Worm (Caenorhabditis elegans): Measurements from ENCODE around the gene C18H7.6.
A peak's percentile ranks its signal among the peaks of the same experiment; 100 is the strongest.

C18H7.6 gene

DNA sequence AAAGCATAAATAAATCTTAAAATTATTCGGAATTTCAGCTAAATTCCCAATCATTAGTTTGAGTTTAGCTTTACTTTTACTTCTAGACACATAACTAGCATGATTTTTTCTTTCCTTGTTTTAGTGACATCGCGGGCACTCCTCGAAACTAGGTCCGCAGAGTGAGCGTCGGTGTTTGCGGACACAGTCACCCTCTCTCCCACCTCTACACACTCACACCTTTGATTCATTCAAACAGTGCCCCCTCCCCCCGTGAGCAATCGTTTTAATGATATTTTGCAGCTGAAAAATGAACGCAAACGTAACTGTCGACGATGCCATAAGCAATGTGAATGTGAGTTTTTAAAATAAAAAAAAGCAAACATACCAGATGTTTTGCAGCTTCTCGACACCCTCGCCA is 19.8 kb downstream of the C18H7.6 start, which contains the start of gene gex-2:
gex-2 (plus strand) TSS at position 283 of the 400 bp plus-strand sequence.
- TF ChIP-seq ceh-63 (GFP tag; optimal IDR thresholded peaks at IDR 0.05) (no peak), lin-35 (GFP tag; optimal IDR thresholded peaks at IDR 0.05) (peak; percentile 51 to 59), mep-1 (tag; optimal IDR thresholded peaks at IDR 0.05) (peak; percentile 34), alr-1 (tag; optimal IDR thresholded peaks at IDR 0.05; ENCODE audit: borderline replicate concordance) (no peak), nhr-11 (tag; optimal IDR thresholded peaks at IDR 0.05) (no peak), rnt-1 (tag; optimal IDR thresholded peaks at IDR 0.05) (peak; percentile 22), efl-1 (optimal IDR thresholded peaks at IDR 0.05) (peak; percentile 33 to 37), efl-1 (GFP tag; optimal IDR thresholded peaks at IDR 0.05 in 1 of 2) (peak; percentile 42 to 87), F16B12.6 (tag; optimal IDR thresholded peaks at IDR 0.05) (peak; percentile 85), dpl-1 (GFP tag; optimal IDR thresholded peaks at IDR 0.05) (peak in 2 of 3 experiments; percentile 17 to 47), ceh-82 (tag; optimal IDR thresholded peaks at IDR 0.05) (peak in 1 of 3 experiments; percentile 24)

DNA sequence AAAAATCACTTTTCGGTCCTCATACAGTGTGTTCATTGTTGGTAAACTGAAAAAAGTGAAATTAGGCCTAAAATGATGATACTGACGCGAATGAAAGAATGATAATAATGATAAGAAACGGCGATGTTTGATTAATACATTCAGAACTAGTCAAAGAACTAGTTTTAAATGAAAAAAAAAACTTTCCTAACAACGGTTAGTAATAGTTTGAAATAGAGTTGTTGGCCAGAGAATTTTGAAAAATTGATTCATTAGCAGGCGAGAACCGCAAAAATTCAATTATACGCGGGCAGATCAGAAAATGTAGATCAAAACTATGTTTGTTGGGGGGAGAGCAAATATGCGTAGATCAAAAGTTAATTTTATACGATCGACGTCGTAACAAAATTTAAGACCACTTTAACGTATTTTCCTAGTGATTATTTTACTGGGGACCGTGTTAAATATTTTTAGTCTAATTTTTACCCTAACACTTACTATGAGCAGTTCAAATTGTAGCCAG is 21.4 kb downstream of the C18H7.6 start, which contains the start of gene F56A11.5:
F56A11.5 (minus strand) TSS at position 51 of the 502 bp plus-strand sequence.
- TF ChIP-seq snu-23 (GFP tag; optimal IDR thresholded peaks at IDR 0.05) (no peak), efl-3 (GFP tag; optimal IDR thresholded peaks at IDR 0.05) (no peak), skn-1 (tag; optimal IDR thresholded peaks at IDR 0.05) (no peak), ama-1 (optimal IDR thresholded peaks at IDR 0.05) (no peak), nhr-20 (tag; optimal IDR thresholded peaks at IDR 0.05) (no peak), alr-1 (tag; optimal IDR thresholded peaks at IDR 0.05; ENCODE audit: borderline replicate concordance) (no peak), elt-2 (tag; optimal IDR thresholded peaks at IDR 0.05) (no peak), nhr-85 (tag) (no peak), C04F5.9 (tag; optimal IDR thresholded peaks at IDR 0.05) (no peak), C34B4.2 (tag; optimal IDR thresholded peaks at IDR 0.05) (no peak), fkh-10 (GFP tag; optimal IDR thresholded peaks at IDR 0.05) (no peak), egl-27 (tag; optimal IDR thresholded peaks at IDR 0.05) (no peak), mep-1 (tag; optimal IDR thresholded peaks at IDR 0.05) (no peak), jun-1 (tag; optimal IDR thresholded peaks at IDR 0.05) (no peak), snpc-4 (tag; optimal IDR thresholded peaks at IDR 0.05) (no peak), fkh-4 (tag; optimal IDR thresholded peaks at IDR 0.05; ENCODE audit: borderline replicate concordance) (no peak), lsy-2 (tag; optimal IDR thresholded peaks at IDR 0.05) (no peak), lin-39 (tag; optimal IDR thresholded peaks at IDR 0.05) (no peak), ets-5 (GFP tag; IDR thresholded peaks at IDR 0.05) (no peak), nhr-12 (tag; optimal IDR thresholded peaks at IDR 0.05) (no peak)

DNA sequence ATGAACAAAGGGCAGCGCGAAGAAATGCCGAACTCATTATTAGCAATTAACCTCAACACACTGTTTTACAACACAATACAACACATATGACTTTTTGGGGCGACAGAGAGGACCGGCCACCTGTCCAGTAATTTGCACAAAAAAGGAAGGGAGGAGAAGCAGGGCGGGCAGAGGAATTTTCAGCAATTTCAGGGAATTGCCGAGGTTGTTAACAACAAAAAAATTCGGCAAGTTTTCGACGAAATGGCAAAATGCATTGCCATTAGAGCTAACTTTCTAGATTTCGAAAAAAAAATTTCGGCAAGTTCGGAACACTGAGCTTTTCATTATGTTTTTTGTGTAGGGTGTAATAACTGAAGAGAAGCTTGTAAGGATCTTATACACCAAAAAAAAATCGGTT is 28.3 kb downstream of the C18H7.6 start:
- TF ChIP-seq nhr-90 (tag; optimal IDR thresholded peaks at IDR 0.05; ENCODE audit: poor library complexity) (no peak), efl-1 (optimal IDR thresholded peaks at IDR 0.05) (no peak), efl-1 (GFP tag; optimal IDR thresholded peaks at IDR 0.05 in 1 of 2) (peak in 1 of 2 experiments; percentile 35), C04F5.9 (tag; optimal IDR thresholded peaks at IDR 0.05) (no peak)

DNA sequence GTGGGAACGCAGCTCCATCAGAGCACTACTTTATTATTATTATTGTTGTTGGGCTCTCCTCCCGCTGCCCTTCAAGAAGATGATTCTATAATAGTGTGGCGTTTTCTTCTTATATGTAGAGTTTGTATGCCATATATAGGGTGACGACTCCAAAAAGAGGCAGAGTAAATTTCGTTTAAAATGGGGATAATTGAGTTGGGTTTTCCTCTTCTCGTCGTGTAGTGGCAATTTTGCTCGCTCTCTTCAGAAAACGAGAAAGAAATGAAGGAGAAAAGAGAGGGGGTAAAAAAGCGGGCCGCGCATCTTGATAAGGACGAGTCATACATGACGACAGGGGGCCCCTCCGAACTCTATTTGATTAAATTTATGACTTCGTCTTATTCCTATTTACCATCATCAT is 28.9 kb downstream of the C18H7.6 start:
- TF ChIP-seq aly-2 (tag; optimal IDR thresholded peaks at IDR 0.05) (no peak), ceh-82 (tag; optimal IDR thresholded peaks at IDR 0.05) (peak in 1 of 3 experiments; percentile 16), ets-5 (GFP tag; IDR thresholded peaks at IDR 0.05) (no peak), lin-14 (GFP tag; optimal IDR thresholded peaks at IDR 0.05) (peak; percentile 60), skn-1 (tag; optimal IDR thresholded peaks at IDR 0.05) (no peak), fkh-10 (GFP tag; optimal IDR thresholded peaks at IDR 0.05) (peak; percentile 24), irx-1 (tag; optimal IDR thresholded peaks at IDR 0.05) (no peak), nhr-77 (tag; optimal IDR thresholded peaks at IDR 0.05) (no peak), pag-3 (tag; optimal IDR thresholded peaks at IDR 0.05; ENCODE audit: borderline replicate concordance, insufficient read depth) (no peak)

All from whole organism, L1 larva.